Worm (Caenorhabditis elegans): ENCODE results near the gene coq-8.
A peak's percentile ranks its signal among the peaks of the same experiment; 100 is the strongest.

coq-8 gene

ce11 chrIII:4874671-4875070, 11.4 kb downstream of the coq-8 start, which contains the start of gene C35D10.12:
TSS of gene C35D10.12 (minus strand) at chrIII:4874771.
- TF ChIP-seq B0310.2 (tag; optimal IDR thresholded peaks at IDR 0.05) (no peak), sea-1 (GFP tag; conservative IDR thresholded peaks at IDR 0.05) (no peak), hmbx-1 (tag; optimal IDR thresholded peaks at IDR 0.05) (no peak), aly-1 (tag; optimal IDR thresholded peaks at IDR 0.05) (no peak), ceh-13 (GFP tag; optimal IDR thresholded peaks at IDR 0.05) (no peak), flt-1 (GFP tag; IDR thresholded peaks at IDR 0.05) (no peak), hmg-4 (GFP tag; optimal IDR thresholded peaks at IDR 0.05) (no peak), F13C5.2 (tag; optimal IDR thresholded peaks at IDR 0.05) (no peak), hnd-1 (tag; optimal IDR thresholded peaks at IDR 0.05) (no peak), tbx-37 (GFP tag; conservative IDR thresholded peaks at IDR 0.05) (no peak), tbx-11 (GFP tag; IDR thresholded peaks at IDR 0.05) (no peak), ama-1 (optimal IDR thresholded peaks at IDR 0.05) (no peak), ets-7 (tag; optimal IDR thresholded peaks at IDR 0.05) (no peak), ceh-36 (tag; optimal IDR thresholded peaks at IDR 0.05) (no peak), tra-4 (tag; optimal IDR thresholded peaks at IDR 0.05) (no peak), pes-1 (GFP tag; IDR thresholded peaks at IDR 0.05) (no peak), scrt-1 (GFP tag; IDR thresholded peaks at IDR 0.05) (no peak)

- no peak for TF ChIP-seq tbx-37 (GFP tag; conservative IDR thresholded peaks at IDR 0.05)
Observed at ce11 chrIII:4875663-4876062, 12.4 kb downstream of the coq-8 start.

ce11 chrIII:4878281-4878680, 15.1 kb downstream of the coq-8 start, which contains the start of the genes tost-1 and arx-6:
TSS of gene tost-1 (minus strand) at chrIII:4878311.
TSS of gene arx-6 (plus strand) at chrIII:4878658.
- TF ChIP-seq ama-1 (optimal IDR thresholded peaks at IDR 0.05) (no peak), hmg-4 (GFP tag; optimal IDR thresholded peaks at IDR 0.05) (peak; percentile 35), pes-1 (GFP tag; IDR thresholded peaks at IDR 0.05) (no peak), tbx-37 (GFP tag; conservative IDR thresholded peaks at IDR 0.05) (no peak), aly-1 (tag; optimal IDR thresholded peaks at IDR 0.05) (no peak), hnd-1 (tag; optimal IDR thresholded peaks at IDR 0.05) (no peak), tbx-11 (GFP tag; IDR thresholded peaks at IDR 0.05) (no peak), F13C5.2 (tag; optimal IDR thresholded peaks at IDR 0.05) (no peak)

- TF ChIP-seq flt-1 (GFP tag; IDR thresholded peaks at IDR 0.05), result no peak
- no peak for TF ChIP-seq F13C5.2 (tag; optimal IDR thresholded peaks at IDR 0.05)
- TF ChIP-seq tbx-11 (GFP tag; IDR thresholded peaks at IDR 0.05), result no peak
- no peak for TF ChIP-seq hmbx-1 (tag; optimal IDR thresholded peaks at IDR 0.05)
- TF ChIP-seq ama-1 (optimal IDR thresholded peaks at IDR 0.05), result no peak
- TF ChIP-seq sea-1 (GFP tag; conservative IDR thresholded peaks at IDR 0.05), result no peak
- TF ChIP-seq ceh-36 (tag; optimal IDR thresholded peaks at IDR 0.05), result no peak
- TF ChIP-seq tbx-37 (GFP tag; conservative IDR thresholded peaks at IDR 0.05), result no peak
- TF ChIP-seq B0310.2 (tag; optimal IDR thresholded peaks at IDR 0.05), result no peak
- TF ChIP-seq ets-7 (tag; optimal IDR thresholded peaks at IDR 0.05), result no peak
- no peak for TF ChIP-seq hnd-1 (tag; optimal IDR thresholded peaks at IDR 0.05)
- TF ChIP-seq scrt-1 (GFP tag; IDR thresholded peaks at IDR 0.05), result no peak
- TF ChIP-seq aly-1 (tag; optimal IDR thresholded peaks at IDR 0.05), result no peak
- TF ChIP-seq ceh-13 (GFP tag; optimal IDR thresholded peaks at IDR 0.05), result no peak
- TF ChIP-seq hmg-4 (GFP tag; optimal IDR thresholded peaks at IDR 0.05), result no peak
Observed at ce11 chrIII:4879445-4879844, 16.2 kb downstream of the coq-8 start, which contains the start of gene C35D10.1. TSS of gene C35D10.1 (plus strand) at chrIII:4879745.

- TF ChIP-seq sea-1 (GFP tag; conservative IDR thresholded peaks at IDR 0.05) (no peak), ceh-36 (tag; optimal IDR thresholded peaks at IDR 0.05) (no peak), flt-1 (GFP tag; IDR thresholded peaks at IDR 0.05) (no peak), ama-1 (optimal IDR thresholded peaks at IDR 0.05) (no peak), F13C5.2 (tag; optimal IDR thresholded peaks at IDR 0.05) (no peak), aly-1 (tag; optimal IDR thresholded peaks at IDR 0.05) (no peak), scrt-1 (GFP tag; IDR thresholded peaks at IDR 0.05) (no peak), ceh-13 (GFP tag; optimal IDR thresholded peaks at IDR 0.05) (no peak), hmbx-1 (tag; optimal IDR thresholded peaks at IDR 0.05) (no peak), B0310.2 (tag; optimal IDR thresholded peaks at IDR 0.05) (no peak), hmg-4 (GFP tag; optimal IDR thresholded peaks at IDR 0.05) (no peak), tbx-37 (GFP tag; conservative IDR thresholded peaks at IDR 0.05) (no peak), ets-7 (tag; optimal IDR thresholded peaks at IDR 0.05) (no peak)
Observed at ce11 chrIII:4881955-4882354, 18.7 kb downstream of the coq-8 start.

ce11 chrIII:4883429-4883828, 20.2 kb downstream of the coq-8 start, which contains the start of gene clec-5:
TSS of gene clec-5 (minus strand) at chrIII:4883606.
- TF ChIP-seq ets-7 (tag; optimal IDR thresholded peaks at IDR 0.05) (no peak), ceh-13 (GFP tag; optimal IDR thresholded peaks at IDR 0.05) (no peak), aly-1 (tag; optimal IDR thresholded peaks at IDR 0.05) (no peak), hmg-4 (GFP tag; optimal IDR thresholded peaks at IDR 0.05) (no peak), tra-4 (tag; optimal IDR thresholded peaks at IDR 0.05) (no peak), scrt-1 (GFP tag; IDR thresholded peaks at IDR 0.05) (no peak), hnd-1 (tag; optimal IDR thresholded peaks at IDR 0.05) (no peak), hmbx-1 (tag; optimal IDR thresholded peaks at IDR 0.05) (no peak), ceh-36 (tag; optimal IDR thresholded peaks at IDR 0.05) (no peak), sea-1 (GFP tag; conservative IDR thresholded peaks at IDR 0.05) (no peak), pes-1 (GFP tag; IDR thresholded peaks at IDR 0.05) (no peak), F13C5.2 (tag; optimal IDR thresholded peaks at IDR 0.05) (no peak), B0310.2 (tag; optimal IDR thresholded peaks at IDR 0.05) (no peak), ama-1 (optimal IDR thresholded peaks at IDR 0.05) (no peak)

- TF ChIP-seq scrt-1 (GFP tag; IDR thresholded peaks at IDR 0.05), result no peak
- no peak for TF ChIP-seq sea-1 (GFP tag; conservative IDR thresholded peaks at IDR 0.05)
Observed at ce11 chrIII:4887291-4887690, 24.1 kb downstream of the coq-8 start, which contains the start of gene clec-6. TSS of gene clec-6 (minus strand) at chrIII:4887444.

- no peak for TF ChIP-seq tra-4 (tag; optimal IDR thresholded peaks at IDR 0.05)
- no peak for TF ChIP-seq hmbx-1 (tag; optimal IDR thresholded peaks at IDR 0.05)
- no peak for TF ChIP-seq B0310.2 (tag; optimal IDR thresholded peaks at IDR 0.05)
- no peak for TF ChIP-seq ama-1 (optimal IDR thresholded peaks at IDR 0.05)
- TF ChIP-seq ets-7 (tag; optimal IDR thresholded peaks at IDR 0.05), result no peak
Observed at ce11 chrIII:4890997-4891396, 27.8 kb downstream of the coq-8 start, which contains the start of gene F26F4.5. TSS of gene F26F4.5 (minus strand) at chrIII:4891252.

Measured in whole organism, early embryonic.